Worm (Caenorhabditis elegans) whole organism, midembryonic: ENCODE data around the gene F12E12.1.

Experiments used
- cog-1 ChIP-seq: sonication (generic microtip); optimal IDR thresholded peaks from 2 replicates; lab custom pipeline; 2016; ENCODE audit warnings: missing genetic modification characterization, missing compliant biosample characterization
- flt-1 ChIP-seq: fragments of 200-800 bp; sonication (Bioruptor generic); IDR thresholded peaks from 2 replicates; pipeline ENCODE4 v1.3.6; 2022; ENCODE audit warnings: missing genetic modification characterization, missing compliant biosample characterization
- ztf-29 ChIP-seq: fragments of 200-800 bp; sonication (Bioruptor generic); IDR thresholded peaks from 2 replicates; pipeline ENCODE4 v1.3.6; 2022; ENCODE audit warnings: missing genetic modification reagents, missing genetic modification characterization, missing compliant biosample characterization

DNA sequence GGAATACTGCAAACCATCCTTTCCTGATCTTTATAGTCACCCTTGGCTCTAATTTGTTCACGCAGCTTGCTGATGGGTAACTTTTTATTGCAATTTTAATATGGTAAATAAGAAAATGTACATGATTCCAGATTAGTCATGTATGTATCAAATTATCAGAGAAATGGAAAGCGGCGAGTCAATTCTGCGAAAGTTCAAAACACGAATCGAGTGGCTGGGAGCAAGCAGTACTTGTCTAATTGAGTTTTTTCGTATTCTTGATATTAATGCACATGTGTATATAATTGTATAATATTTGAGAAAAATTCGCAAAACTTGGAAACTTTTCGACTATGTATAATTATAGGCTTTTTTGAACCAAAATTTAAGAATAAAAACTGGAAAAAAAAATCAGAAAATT is 17.3 kb downstream of the F12E12.1 start, which contains the start of gene T24E12.12:
- TF ChIP-seq ztf-29 (GFP tag; lab: Robert Waterston, UW) (no peak), flt-1 (GFP tag; lab: Robert Waterston, UW) (no peak), cog-1 (no peak)
